Fruit fly (Drosophila melanogaster) whole organism, embryonic: Measurements from ENCODE around the gene CG43210.

ENCODE experiments used
- Abd-B ChIP-seq: fragments of 200-800 bp; sonication (Bioruptor generic); optimal IDR thresholded peaks from 2 replicates; lab custom pipeline; 2018; ENCODE audit warnings: missing biosample characterization, mild to moderate bottlenecking, missing genetic modification characterization, moderate library complexity
- Blimp-1 ChIP-seq: fragments of 200-800 bp; sonication (Bioruptor generic); optimal IDR thresholded peaks from 3 replicates; lab custom pipeline; 2018; ENCODE audit warnings: missing biosample characterization, missing genetic modification characterization, mild to moderate bottlenecking, moderate library complexity, missing genetic modification reagents
- CG10979 ChIP-seq: fragments of 200-800 bp; sonication (Bioruptor generic); optimal IDR thresholded peaks from 2 replicates; lab custom pipeline; 2018; ENCODE audit warnings: missing biosample characterization, mild to moderate bottlenecking, missing genetic modification characterization, moderate library complexity
- CG12236 ChIP-seq: fragments of 200-800 bp; sonication (Bioruptor generic); optimal IDR thresholded peaks from 2 replicates; lab custom pipeline; 2016; ENCODE audit warnings: missing biosample characterization, missing genetic modification characterization
- CG14710 ChIP-seq: fragments of 200-800 bp; sonication (Bioruptor generic); optimal IDR thresholded peaks from 3 replicates; lab custom pipeline; 2019; ENCODE audit warnings: missing biosample characterization, mild to moderate bottlenecking, missing genetic modification characterization, moderate library complexity
- CG17328 ChIP-seq: fragments of 200-800 bp; sonication (Bioruptor generic); IDR thresholded peaks from 2 replicates; pipeline ENCODE4 v1.3.6; 2022; ENCODE audit warnings: missing biosample characterization, missing genetic modification characterization
- CG17568 ChIP-seq: fragments of 200-800 bp; sonication (Bioruptor generic); optimal IDR thresholded peaks from 2 replicates; lab custom pipeline; 2018; ENCODE audit warnings: missing biosample characterization, mild to moderate bottlenecking, missing genetic modification characterization, moderate library complexity
- CG17829 ChIP-seq: fragments of 200-800 bp; optimal IDR thresholded peaks from 2 replicates; lab custom pipeline; 2019; ENCODE audit warnings: missing biosample characterization, mild to moderate bottlenecking, missing genetic modification characterization, moderate library complexity
- CG18599 ChIP-seq: fragments of 200-800 bp; sonication (Bioruptor generic); optimal IDR thresholded peaks from 3 replicates; lab custom pipeline; 2017; ENCODE audit warnings: missing biosample characterization, missing genetic modification characterization, mild to moderate bottlenecking, moderate library complexity, missing genetic modification reagents
- CG18619 ChIP-seq: fragments of 200-800 bp; sonication (Bioruptor generic); optimal IDR thresholded peaks from 3 replicates; lab custom pipeline; 2017; ENCODE audit warnings: missing biosample characterization, mild to moderate bottlenecking, missing genetic modification characterization
- CG2120 ChIP-seq: fragments of 200-800 bp; sonication (Bioruptor generic); optimal IDR thresholded peaks from 3 replicates; lab custom pipeline; 2016; ENCODE audit warnings: missing biosample characterization, missing genetic modification characterization
- CG2202 ChIP-seq: fragments of 200-800 bp; sonication (Bioruptor generic); optimal IDR thresholded peaks from 2 replicates; lab custom pipeline; 2018; ENCODE audit warnings: missing biosample characterization, mild to moderate bottlenecking, missing genetic modification characterization
- CG2678 ChIP-seq: fragments of 200-800 bp; sonication (Bioruptor generic); optimal IDR thresholded peaks from 3 replicates; lab custom pipeline; 2019; ENCODE audit warnings: missing biosample characterization, mild to moderate bottlenecking, missing genetic modification characterization, moderate library complexity
- CG32767 ChIP-seq: fragments of 200-800 bp; sonication (Bioruptor generic); IDR thresholded peaks from 2 replicates; pipeline ENCODE4 v1.3.6; 2022; ENCODE audit warnings: missing biosample characterization, missing genetic modification characterization
- CG3407 ChIP-seq: fragments of 200-800 bp; sonication (Bioruptor generic); optimal IDR thresholded peaks from 2 replicates; lab custom pipeline; 2018; ENCODE audit warnings: missing biosample characterization, mild to moderate bottlenecking, missing genetic modification characterization
- CG6683 ChIP-seq: fragments of 200-800 bp; sonication (Bioruptor generic); optimal IDR thresholded peaks from 2 replicates; lab custom pipeline; 2017; ENCODE audit warnings: missing biosample characterization, mild to moderate bottlenecking, missing genetic modification characterization, missing genetic modification reagents
- CG6689 ChIP-seq: fragments of 200-800 bp; sonication (Bioruptor generic); IDR thresholded peaks from 2 replicates; pipeline ENCODE4 v1.3.6; 2022; ENCODE audit warnings: missing biosample characterization, missing genetic modification characterization
- CG6765 ChIP-seq: fragments of 200-800 bp; sonication (Bioruptor generic); optimal IDR thresholded peaks from 3 replicates; lab custom pipeline; 2017; ENCODE audit warnings: missing biosample characterization, mild to moderate bottlenecking, missing genetic modification characterization
- CG7745 ChIP-seq: fragments of 200-800 bp; sonication (Bioruptor generic); optimal IDR thresholded peaks from 2 replicates; lab custom pipeline; 2018; ENCODE audit warnings: missing biosample characterization, mild to moderate bottlenecking, missing genetic modification characterization, moderate library complexity
- CG8290 ChIP-seq, 3 experiments: fragments of 200-800 bp; sonication (Bioruptor generic); optimal IDR thresholded peaks; 2 replicates each; lab custom pipeline; 2016 to 2019; ENCODE audit warnings: missing biosample characterization in 3 of 3, missing genetic modification characterization in 3 of 3, mild to moderate bottlenecking in 2 of 3, moderate library complexity in 1 of 3
- CG9609 ChIP-seq: fragments of 200-800 bp; sonication (Bioruptor generic); optimal IDR thresholded peaks from 3 replicates; lab custom pipeline; 2016; ENCODE audit warnings: missing biosample characterization, missing genetic modification characterization
- CG9727 ChIP-seq: fragments of 200-800 bp; sonication (Bioruptor generic); optimal IDR thresholded peaks from 3 replicates; lab custom pipeline; 2017; ENCODE audit warnings: missing biosample characterization, mild to moderate bottlenecking, missing genetic modification characterization
- D ChIP-seq, 2 experiments: fragments of 200-800 bp in 1 of 2; fragments of >200 bp in 1 of 2; sonication (Bioruptor generic) in 1 of 2; optimal IDR thresholded peaks; 2 replicates in 1 of 2; 3 replicates in 1 of 2; lab custom pipeline; 2017; ENCODE audit warnings: mild to moderate bottlenecking in 1 of 2, missing biosample characterization in 1 of 2, missing genetic modification characterization in 1 of 2, missing genetic modification reagents in 1 of 2
- Dek ChIP-seq: fragments of 200-800 bp; sonication (Bioruptor generic); optimal IDR thresholded peaks from 3 replicates; lab custom pipeline; 2019; ENCODE audit warnings: missing biosample characterization, mild to moderate bottlenecking, missing genetic modification characterization, moderate library complexity
- Dip2 ChIP-seq: fragments of 200-800 bp; sonication (Bioruptor generic); IDR thresholded peaks from 2 replicates; pipeline ENCODE4 v1.3.6; 2022; ENCODE audit warnings: missing biosample characterization, missing genetic modification characterization
- Dll ChIP-seq: fragments of 200-800 bp; sonication (Bioruptor generic); IDR thresholded peaks from 4 replicates; pipeline ENCODE4 v1.3.6; 2022; ENCODE audit warnings: missing biosample characterization, missing genetic modification characterization; ENCODE audit not compliant: partially characterized antibody
- Doc3 ChIP-seq: fragments of 200-800 bp; sonication (Bioruptor generic); IDR thresholded peaks from 3 replicates; pipeline ENCODE4 v1.3.6; 2022; ENCODE audit warnings: missing biosample characterization, missing genetic modification characterization; ENCODE audit not compliant: partially characterized antibody
- E2f1 ChIP-seq: fragments of 200-800 bp; sonication (Bioruptor generic); IDR thresholded peaks from 2 replicates; pipeline ENCODE4 v1.3.6; 2022; ENCODE audit warnings: missing biosample characterization, missing genetic modification characterization
- Gug ChIP-seq: fragments of 200-800 bp; sonication (Bioruptor generic); IDR thresholded peaks from 4 replicates; pipeline ENCODE4 v1.3.6; 2022; ENCODE audit warnings: missing biosample characterization, missing genetic modification characterization
- Meics ChIP-seq: fragments of 200-800 bp; sonication (Bioruptor generic); optimal IDR thresholded peaks from 2 replicates; lab custom pipeline; 2017; ENCODE audit warnings: missing biosample characterization, mild to moderate bottlenecking, missing genetic modification characterization
- NFAT ChIP-seq: fragments of 200-800 bp; sonication (Bioruptor generic); IDR thresholded peaks from 2 replicates; pipeline ENCODE4 v1.3.6; 2022; ENCODE audit warnings: missing biosample characterization, missing genetic modification characterization
- Ptx1 ChIP-seq: fragments of 200-800 bp; sonication (Bioruptor generic); IDR thresholded peaks from 2 replicates; pipeline ENCODE4 v1.3.6; 2022; ENCODE audit warnings: missing biosample characterization, missing genetic modification characterization
- crp ChIP-seq, 2 experiments: fragments of 200-800 bp; sonication (Bioruptor generic); optimal IDR thresholded peaks; 2 replicates in 1 of 2; 3 replicates in 1 of 2; lab custom pipeline; 2017; ENCODE audit warnings: missing biosample characterization in 2 of 2, missing genetic modification characterization in 2 of 2, mild to moderate bottlenecking in 1 of 2, moderate library complexity in 1 of 2
- cwo ChIP-seq: fragments of 200-800 bp; sonication (Bioruptor generic); optimal IDR thresholded peaks from 3 replicates; lab custom pipeline; 2017; ENCODE audit warnings: missing biosample characterization, missing genetic modification characterization, mild to moderate bottlenecking, moderate library complexity, missing genetic modification reagents
- ems ChIP-seq: fragments of 200-800 bp; sonication (Bioruptor generic); optimal IDR thresholded peaks from 3 replicates; lab custom pipeline; 2016; ENCODE audit warnings: missing biosample characterization, missing genetic modification characterization
- eve ChIP-seq, 2 experiments: fragments of >200 bp; optimal IDR thresholded peaks; 2 replicates each; lab custom pipeline; 2017; ENCODE audit warnings: missing biosample characterization in 2 of 2, missing genetic modification characterization in 2 of 2
- exex ChIP-seq: fragments of 200-800 bp; sonication (Bioruptor generic); optimal IDR thresholded peaks from 4 replicates; lab custom pipeline; 2018; ENCODE audit warnings: missing biosample characterization, mild to moderate bottlenecking, missing genetic modification characterization, moderate library complexity
- gem ChIP-seq: fragments of 200-800 bp; sonication (Bioruptor generic); optimal IDR thresholded peaks from 2 replicates; lab custom pipeline; 2019; ENCODE audit warnings: missing biosample characterization, mild to moderate bottlenecking, missing genetic modification characterization, moderate library complexity
- luna ChIP-seq: fragments of 200-800 bp; sonication (Bioruptor generic); optimal IDR thresholded peaks from 2 replicates; lab custom pipeline; 2016; ENCODE audit warnings: missing biosample characterization, missing genetic modification characterization
- nerfin-1 ChIP-seq: fragments of 200-800 bp; sonication (Bioruptor generic); optimal IDR thresholded peaks from 3 replicates; lab custom pipeline; 2019; ENCODE audit warnings: missing biosample characterization, mild to moderate bottlenecking, missing genetic modification characterization, moderate library complexity
- pnt ChIP-seq: fragments of 200-800 bp; sonication (Bioruptor generic); optimal IDR thresholded peaks from 3 replicates; lab custom pipeline; 2016; ENCODE audit warnings: missing biosample characterization, missing genetic modification characterization
- rib ChIP-seq: fragments of 200-800 bp; sonication (Bioruptor generic); IDR thresholded peaks from 2 replicates; pipeline ENCODE4 v1.3.6; 2022; ENCODE audit warnings: missing biosample characterization, missing genetic modification characterization
- sisA ChIP-seq: fragments of 200-800 bp; sonication (Bioruptor generic); IDR thresholded peaks from 2 replicates; pipeline ENCODE4 v1.3.6; 2022; ENCODE audit warnings: missing biosample characterization, missing genetic modification characterization
- slp2 ChIP-seq: fragments of 200-800 bp; sonication (Bioruptor generic); optimal IDR thresholded peaks from 2 replicates; lab custom pipeline; 2016; ENCODE audit warnings: missing biosample characterization, missing genetic modification characterization
- trh ChIP-seq: fragments of 200-800 bp; sonication (Bioruptor generic); optimal IDR thresholded peaks from 2 replicates; lab custom pipeline; 2016; ENCODE audit warnings: missing biosample characterization, missing genetic modification characterization
- twi ChIP-seq: fragments of 200-800 bp; optimal IDR thresholded peaks from 2 replicates; lab custom pipeline; 2019; ENCODE audit warnings: missing biosample characterization, mild to moderate bottlenecking, missing genetic modification characterization, moderate library complexity
- wek ChIP-seq: fragments of 200-800 bp; sonication (Bioruptor generic); optimal IDR thresholded peaks from 3 replicates; lab custom pipeline; 2018; ENCODE audit warnings: missing biosample characterization, mild to moderate bottlenecking, missing genetic modification characterization, moderate library complexity
- wor ChIP-seq: fragments of 200-800 bp; sonication (Bioruptor generic); IDR thresholded peaks from 2 replicates; pipeline ENCODE4 v1.3.6; 2022; ENCODE audit warnings: missing biosample characterization, missing genetic modification characterization

The CG43210 gene

dm6 chr3R:18573699-18574259 lies 8.8 kb upstream of the CG43210 start (continued):
- TF ChIP-seq rib (peak; percentile 73; the same call in 1 of the 2 replicates), trh (GFP tag; lab: Kevin White, UChicago) (peak; percentile 64), CG3407 (GFP tag; lab: Kevin White, UChicago) (peak; percentile 83), crp (GFP tag; optimal IDR thresholded peaks at IDR 0.05; lab: Kevin White, UChicago) (peak in 1 of 2 experiments; percentile 62), CG17568 (GFP tag; lab: Kevin White, UChicago) (peak; percentile 92), slp2 (GFP tag; lab: Kevin White, UChicago) (peak; percentile 93), pnt (GFP tag; lab: Kevin White, UChicago) (peak; percentile 83), wor (GFP tag; lab: Robert Waterston, UW) (peak; percentile 87), CG18599 (GFP tag; lab: Kevin White, UChicago) (peak; percentile 94), CG14710 (tag; lab: Kevin White, UChicago) (peak; percentile 92), sisA (peak; percentile 90), CG2120 (GFP tag; lab: Kevin White, UChicago) (peak; percentile 97), CG17328 (peak; percentile 89), ems (peak; percentile 79), NFAT (GFP tag; lab: Robert Waterston, UW) (peak; percentile 83), CG17829 (tag; lab: Kevin White, UChicago) (peak; percentile 95), twi (tag; lab: Kevin White, UChicago) (peak; percentile 92), CG9727 (peak; percentile 94), Dek (tag; lab: Kevin White, UChicago) (peak; percentile 92), exex (tag; lab: Kevin White, UChicago) (peak; percentile 64), Abd-B (GFP tag; lab: Kevin White, UChicago) (peak; percentile 88), CG6689 (peak; percentile 95), CG12236 (GFP tag; lab: Kevin White, UChicago) (peak; percentile 83), CG10979 (tag; lab: Kevin White, UChicago) (peak; percentile 94), wek (peak; percentile 69), CG8290 (GFP tag; optimal IDR thresholded peaks at IDR 0.05; lab: Kevin White, UChicago) (peak; percentile 76), CG8290 (tag; optimal IDR thresholded peaks at IDR 0.05; lab: Kevin White, UChicago) (peak; percentile 59 to 84), CG6683 (GFP tag; lab: Kevin White, UChicago) (peak; percentile 88), nerfin-1 (tag; lab: Kevin White, UChicago) (peak; percentile 85), CG6765 (GFP tag; lab: Kevin White, UChicago) (peak; percentile 90), Meics (GFP tag; lab: Kevin White, UChicago) (peak; percentile 94), CG32767 (GFP tag; lab: Robert Waterston, UW) (peak; percentile 89), cwo (GFP tag; lab: Kevin White, UChicago) (peak; percentile 92), Blimp-1 (GFP tag; lab: Kevin White, UChicago) (peak; percentile 90), CG2678 (peak; percentile 97), E2f1 (GFP tag; lab: Robert Waterston, UW) (peak; percentile 91), CG9609 (GFP tag; lab: Kevin White, UChicago) (peak; percentile 95), Gug (GFP tag; lab: Robert Waterston, UW) (peak; percentile 81), CG2202 (tag; lab: Kevin White, UChicago) (peak; percentile 88), Doc3 (no peak), luna (GFP tag; lab: Kevin White, UChicago) (peak; percentile 76), Dll (GFP tag; lab: Robert Waterston, UW) (no peak), CG18619 (GFP tag; lab: Kevin White, UChicago) (peak; percentile 95), Dip2 (0 out of 2 replicates have a peak, but pooled peaks have one; percentile 46), gem (tag; lab: Kevin White, UChicago) (peak; percentile 97), D (optimal IDR thresholded peaks at IDR 0.05; lab: Kevin White, UChicago) (no peak), D (GFP tag; optimal IDR thresholded peaks at IDR 0.05; lab: Kevin White, UChicago) (peak; percentile 92), CG7745 (tag; lab: Kevin White, UChicago) (no peak), eve (GFP tag; optimal IDR thresholded peaks at IDR 0.05; lab: Kevin White, UChicago) (peak; percentile 37 to 99), Ptx1 (peak; percentile 95)
